Worm (Caenorhabditis elegans) whole organism, young adult: Measurements from ENCODE around the gene srj-39.

Source experiments
- B0261.1 ChIP-seq: sonication (generic microtip); optimal IDR thresholded peaks from 2 replicates; lab custom pipeline; 2016; ENCODE audit warnings: mild to moderate bottlenecking, missing genetic modification characterization, moderate library complexity, missing compliant biosample characterization
- B0336.3 ChIP-seq: fragments of 200-800 bp; sonication (Bioruptor generic); IDR thresholded peaks from 2 replicates; pipeline ENCODE4 v1.3.6; 2022; ENCODE audit warnings: missing genetic modification characterization, missing compliant biosample characterization
- C17E4.6 ChIP-seq: fragments of 200-800 bp; sonication (Bioruptor generic); IDR thresholded peaks from 2 replicates; pipeline ENCODE4 v1.3.6; 2022; ENCODE audit warnings: missing genetic modification reagents, missing genetic modification characterization, missing compliant biosample characterization
- F23B12.7 ChIP-seq: sonication (generic microtip); optimal IDR thresholded peaks from 2 replicates; lab custom pipeline; 2017; ENCODE audit warnings: missing genetic modification characterization, mild to moderate bottlenecking, missing compliant biosample characterization, antibody characterized with exemption, moderate library complexity; ENCODE audit not compliant: insufficient read depth
- K11D2.4 ChIP-seq: fragments of 200-800 bp; sonication (Bioruptor generic); IDR thresholded peaks from 2 replicates; pipeline ENCODE4 v1.3.6; 2022; ENCODE audit warnings: missing genetic modification reagents, missing genetic modification characterization, missing compliant biosample characterization
- T07F8.4 ChIP-seq: sonication (generic microtip); optimal IDR thresholded peaks from 2 replicates; lab custom pipeline; 2016; ENCODE audit warnings: mild to moderate bottlenecking, missing genetic modification characterization, moderate library complexity, missing compliant biosample characterization
- T26A5.8 ChIP-seq: sonication (generic microtip); optimal IDR thresholded peaks from 2 replicates; lab custom pipeline; 2016; ENCODE audit warnings: missing genetic modification characterization, missing compliant biosample characterization
- Y53G8AR.9 ChIP-seq: fragments of 200-800 bp; sonication (Bioruptor generic); conservative IDR thresholded peaks from 2 replicates; pipeline ENCODE4 v1.3.6; 2022; ENCODE audit warnings: missing genetic modification reagents, missing genetic modification characterization, missing compliant biosample characterization
- Y79H2A.3 ChIP-seq: fragments of 200-800 bp; sonication (Bioruptor generic); conservative IDR thresholded peaks from 2 replicates; pipeline ENCODE4 v1.3.6; 2022; ENCODE audit warnings: missing genetic modification reagents, missing genetic modification characterization, missing compliant biosample characterization
- ZK185.1 ChIP-seq: sonication (generic microtip); optimal IDR thresholded peaks from 2 replicates; lab custom pipeline; 2016; ENCODE audit warnings: mild to moderate bottlenecking, missing genetic modification characterization, missing compliant biosample characterization; ENCODE audit not compliant: poor library complexity, severe bottlenecking
- akir-1 ChIP-seq: fragments of 200-800 bp; sonication (Bioruptor generic); optimal IDR thresholded peaks from 2 replicates; lab custom pipeline; 2018; ENCODE audit warnings: mild to moderate bottlenecking, missing genetic modification characterization, moderate library complexity, missing compliant biosample characterization
- ccch-3 ChIP-seq: fragments of 200-800 bp; sonication (Bioruptor generic); optimal IDR thresholded peaks from 2 replicates; lab custom pipeline; 2018; ENCODE audit warnings: mild to moderate bottlenecking, missing genetic modification characterization, missing compliant biosample characterization
- cebp-1 ChIP-seq, 2 experiments: fragments of 200-800 bp in 1 of 2; sonication (Bioruptor generic) in 1 of 2; sonication (generic microtip) in 1 of 2; IDR thresholded peaks in 1 of 2; optimal IDR thresholded peaks in 1 of 2; 2 replicates each; pipeline versions ENCODE4 v1.3.6 to Lab custom; 2017 to 2022; ENCODE audit warnings: missing compliant biosample characterization in 2 of 2, missing genetic modification characterization in 2 of 2, mild to moderate bottlenecking in 1 of 2, missing genetic modification reagents in 1 of 2, moderate library complexity in 1 of 2
- ceh-27 ChIP-seq: fragments of 200-800 bp; sonication (Bioruptor generic); optimal IDR thresholded peaks from 2 replicates; lab custom pipeline; 2018; ENCODE audit warnings: mild to moderate bottlenecking, missing genetic modification characterization, moderate library complexity, missing compliant biosample characterization
- ceh-58 ChIP-seq: fragments of 200-800 bp; sonication (Bioruptor generic); IDR thresholded peaks from 2 replicates; pipeline ENCODE4 v1.3.6; 2022; ENCODE audit warnings: missing genetic modification characterization, missing compliant biosample characterization
- ceh-91 ChIP-seq: fragments of 200-800 bp; sonication (Bioruptor generic); IDR thresholded peaks from 2 replicates; pipeline ENCODE4 v1.3.6; 2022; ENCODE audit warnings: missing genetic modification reagents, missing genetic modification characterization, missing compliant biosample characterization
- dox-1 ChIP-seq: fragments of 200-800 bp; sonication (Bioruptor generic); IDR thresholded peaks from 2 replicates; pipeline ENCODE4 v1.3.6; 2022; ENCODE audit warnings: missing genetic modification reagents, missing genetic modification characterization, missing compliant biosample characterization
- dpff-1 ChIP-seq: sonication (generic microtip); optimal IDR thresholded peaks from 2 replicates; lab custom pipeline; 2017; ENCODE audit warnings: mild to moderate bottlenecking, missing genetic modification characterization, missing compliant biosample characterization
- dpl-1 ChIP-seq: fragments of 150-350 bp; optimal IDR thresholded peaks from 2 replicates; lab custom pipeline; 2014; ENCODE audit warnings: missing biosample characterization, missing genetic modification reagents, missing genetic modification characterization
- egrh-3 ChIP-seq: fragments of 200-800 bp; sonication (Bioruptor generic); IDR thresholded peaks from 2 replicates; pipeline ENCODE4 v1.3.6; 2022; ENCODE audit warnings: missing genetic modification reagents, missing genetic modification characterization, missing compliant biosample characterization
- ekl-4 ChIP-seq: fragments of 200-800 bp; sonication (Bioruptor generic); IDR thresholded peaks from 2 replicates; pipeline ENCODE4 v1.3.6; 2022; ENCODE audit warnings: missing genetic modification reagents, missing genetic modification characterization, missing compliant biosample characterization
- him-1 ChIP-seq: sonication (generic microtip); optimal IDR thresholded peaks from 2 replicates; lab custom pipeline; 2016; ENCODE audit warnings: missing genotype, missing genetic modification reagents, missing genetic modification characterization, missing compliant biosample characterization
- hmg-20 ChIP-seq: fragments of 200-800 bp; sonication (Bioruptor generic); IDR thresholded peaks from 2 replicates; pipeline ENCODE4 v1.3.6; 2022; ENCODE audit warnings: missing genetic modification reagents, missing genetic modification characterization, missing compliant biosample characterization
- lir-1 ChIP-seq: fragments of 200-800 bp; sonication (Bioruptor generic); conservative IDR thresholded peaks from 2 replicates; pipeline ENCODE4 v1.3.6; 2022; ENCODE audit warnings: missing genetic modification reagents, missing genetic modification characterization, missing compliant biosample characterization
- nfya-2 ChIP-seq: fragments of 200-800 bp; sonication (Bioruptor generic); IDR thresholded peaks from 2 replicates; pipeline ENCODE4 v1.3.6; 2022; ENCODE audit warnings: missing genetic modification reagents, missing genetic modification characterization, missing compliant biosample characterization
- sdz-38 ChIP-seq: sonication (generic microtip); optimal IDR thresholded peaks from 2 replicates; lab custom pipeline; 2016; ENCODE audit warnings: missing genotype, missing genetic modification characterization, missing compliant biosample characterization
- tbp1 ChIP-seq: fragments of 200-800 bp; sonication (Bioruptor generic); optimal IDR thresholded peaks from 2 replicates; lab custom pipeline; 2018; ENCODE audit warnings: mild to moderate bottlenecking, missing genetic modification characterization, missing compliant biosample characterization
- zim-3 ChIP-seq: sonication (generic microtip); optimal IDR thresholded peaks from 2 replicates; lab custom pipeline; 2017; ENCODE audit warnings: mild to moderate bottlenecking, missing genetic modification characterization, moderate library complexity, missing compliant biosample characterization
- ztf-28 ChIP-seq: fragments of 200-800 bp; sonication (Bioruptor generic); IDR thresholded peaks from 2 replicates; pipeline ENCODE4 v1.3.6; 2022; ENCODE audit warnings: missing genetic modification reagents, missing genetic modification characterization, missing compliant biosample characterization
- ztf-6 ChIP-seq: fragments of 200-800 bp; sonication (Bioruptor generic); IDR thresholded peaks from 2 replicates; pipeline ENCODE4 v1.3.6; 2022; ENCODE audit warnings: missing genetic modification reagents, missing genetic modification characterization, missing compliant biosample characterization

Gene srj-39

DNA sequence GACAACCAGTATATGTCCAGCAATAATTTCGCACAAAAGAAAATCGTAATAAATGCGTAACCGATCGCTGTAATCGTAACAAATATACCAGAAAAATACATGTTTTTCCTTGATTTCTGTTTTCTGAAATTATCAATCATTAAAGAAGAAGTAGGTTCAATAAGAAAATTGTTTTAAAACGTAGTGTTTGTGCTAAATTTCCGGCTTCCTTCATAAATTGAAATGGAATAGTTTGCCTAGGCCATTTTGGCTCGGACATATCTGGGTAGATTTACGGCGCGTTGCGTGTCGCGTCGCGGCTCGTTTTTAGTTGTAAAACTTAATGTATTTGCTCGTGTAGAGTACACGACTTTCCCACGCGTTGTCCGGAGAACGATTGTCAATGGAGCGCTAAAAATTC lies 21.4 kb upstream of the srj-39 start, which contains the start of gene F38H12.5 (continued):
- no peak for TF ChIP-seq akir-1 (GFP tag; lab: Kevin White, UChicago)

ce11 chrV:4094740-4095139 lies 9.7 kb upstream of the srj-39 start, which contains the start of gene nhr-181:
TSS of gene nhr-181 (plus strand) at chrV:4095040.
- no peak for TF ChIP-seq dox-1
- no peak for TF ChIP-seq ceh-27 (GFP tag; lab: Kevin White, UChicago)
- no peak for TF ChIP-seq K11D2.4 (GFP tag; lab: Robert Waterston, UW)
- TF ChIP-seq hmg-20 (GFP tag; lab: Robert Waterston, UW): no peak
- no peak for TF ChIP-seq ceh-91 (GFP tag; lab: Robert Waterston, UW)
- no peak for TF ChIP-seq B0261.1
- no peak for TF ChIP-seq ztf-6 (GFP tag; lab: Robert Waterston, UW)

DNA sequence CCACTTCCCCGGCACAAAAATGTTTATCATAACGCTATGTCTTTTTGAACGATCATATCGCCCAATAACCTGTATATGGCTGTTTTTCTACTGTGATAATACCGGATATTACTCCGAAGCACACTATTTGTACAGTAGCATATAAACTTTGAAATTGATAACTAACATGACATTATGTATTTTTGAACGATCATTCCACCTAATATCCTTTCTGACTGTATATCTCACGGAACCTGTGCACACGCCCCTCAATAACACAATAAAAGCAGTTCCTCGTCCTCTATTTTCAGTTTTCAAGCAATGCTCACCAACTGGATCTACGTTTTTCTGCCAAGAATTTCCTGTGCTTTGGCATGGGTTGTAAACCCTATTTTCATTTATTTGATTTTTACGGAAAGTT lies 2.8 kb upstream of the srj-39 start, which contains the start of gene srj-40:
srj-40 (plus strand) TSS at position 301 of the 400 bp plus-strand sequence.
- TF ChIP-seq tbp1 (GFP tag; lab: Kevin White, UChicago) (no peak), C17E4.6 (no peak), nfya-2 (GFP tag; lab: Robert Waterston, UW) (no peak), B0336.3 (GFP tag; lab: Robert Waterston, UW) (no peak), ceh-58 (GFP tag; lab: Robert Waterston, UW) (no peak)

ce11 chrV:4106688-4107087 lies 2.3 kb downstream of the srj-39 start:
- no peak for TF ChIP-seq akir-1 (GFP tag; lab: Kevin White, UChicago)
- no peak for TF ChIP-seq F23B12.7 (tag; lab: Kevin White, UChicago)
- TF ChIP-seq B0261.1: no peak
- no peak for TF ChIP-seq tbp1 (GFP tag; lab: Kevin White, UChicago)
- TF ChIP-seq, all 124 proteins: peak for 0

ce11 chrV:4109873-4110272 lies 5.5 kb downstream of the srj-39 start, which contains the start of gene clc-18:
TSS of gene clc-18 (minus strand) at chrV:4109973.
- TF ChIP-seq dpff-1 (tag; lab: Kevin White, UChicago) (no peak), T07F8.4 (tag; lab: Kevin White, UChicago) (no peak), dpl-1 (GFP tag; lab: Kevin White, UChicago) (no peak), ccch-3 (GFP tag; lab: Kevin White, UChicago) (no peak), ztf-28 (no peak), ekl-4 (GFP tag; lab: Robert Waterston, UW) (no peak), him-1 (no peak), lir-1 (GFP tag; lab: Robert Waterston, UW) (no peak)

DNA sequence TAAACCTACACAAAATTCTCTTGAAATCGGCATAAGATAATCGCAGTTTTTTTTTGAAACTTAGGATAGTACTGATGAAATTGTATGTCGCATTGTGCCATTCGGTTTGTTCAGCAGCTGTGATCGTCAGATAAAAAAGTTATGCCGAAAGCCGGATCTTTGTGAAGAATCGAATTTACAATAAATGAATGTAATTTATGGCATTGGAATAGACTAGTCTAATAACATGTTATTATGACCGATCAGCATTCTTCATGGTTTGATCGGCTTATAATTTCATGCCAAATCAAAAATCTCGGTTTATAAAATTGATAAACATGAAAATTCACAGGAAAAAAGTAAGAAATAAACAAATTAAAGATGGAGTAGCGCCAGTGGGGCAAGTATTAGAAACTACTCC lies 8.1 kb downstream of the srj-39 start, which contains the start of gene srw-134:
srw-134 (minus strand) TSS at position 101 of the 400 bp plus-strand sequence.
- TF ChIP-seq ZK185.1 (tag; lab: Kevin White, UChicago) (no peak), zim-3 (tag; lab: Kevin White, UChicago) (no peak), ceh-27 (GFP tag; lab: Kevin White, UChicago) (no peak)

DNA sequence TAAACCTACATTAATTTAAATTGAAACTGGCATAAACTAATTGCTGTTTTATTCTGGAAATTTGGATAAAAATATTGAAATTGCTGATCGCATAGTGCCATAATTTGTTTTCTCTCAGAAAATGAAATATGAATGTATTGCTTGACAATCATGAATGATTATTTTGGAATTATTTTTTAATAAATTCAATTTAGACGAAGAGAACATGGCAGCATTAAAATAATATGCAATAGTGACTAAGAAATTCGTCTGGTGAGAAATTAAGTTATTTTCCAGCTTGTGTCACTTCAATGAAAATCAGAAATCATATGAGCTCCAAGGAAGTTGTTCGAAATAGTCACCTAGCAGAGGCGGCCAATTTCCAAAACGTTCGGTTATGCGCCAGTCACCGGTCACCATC lies 10.2 kb downstream of the srj-39 start, which contains the start of gene srw-133:
srw-133 (minus strand) TSS at position 101 of the 400 bp plus-strand sequence.
- TF ChIP-seq cebp-1 (GFP tag; IDR thresholded peaks at IDR 0.05; lab: Robert Waterston, UW): no peak
- TF ChIP-seq cebp-1 (tag; optimal IDR thresholded peaks at IDR 0.05; lab: Kevin White, UChicago): no peak
- TF ChIP-seq T26A5.8 (tag; lab: Kevin White, UChicago): no peak
- no peak for TF ChIP-seq egrh-3
- no peak for TF ChIP-seq Y79H2A.3
- no peak for TF ChIP-seq Y53G8AR.9 (GFP tag; lab: Robert Waterston, UW)
- TF ChIP-seq sdz-38 (tag; lab: Kevin White, UChicago): no peak
- TF ChIP-seq, all 124 proteins: peak for 0
